In the genomic region with DNA sequence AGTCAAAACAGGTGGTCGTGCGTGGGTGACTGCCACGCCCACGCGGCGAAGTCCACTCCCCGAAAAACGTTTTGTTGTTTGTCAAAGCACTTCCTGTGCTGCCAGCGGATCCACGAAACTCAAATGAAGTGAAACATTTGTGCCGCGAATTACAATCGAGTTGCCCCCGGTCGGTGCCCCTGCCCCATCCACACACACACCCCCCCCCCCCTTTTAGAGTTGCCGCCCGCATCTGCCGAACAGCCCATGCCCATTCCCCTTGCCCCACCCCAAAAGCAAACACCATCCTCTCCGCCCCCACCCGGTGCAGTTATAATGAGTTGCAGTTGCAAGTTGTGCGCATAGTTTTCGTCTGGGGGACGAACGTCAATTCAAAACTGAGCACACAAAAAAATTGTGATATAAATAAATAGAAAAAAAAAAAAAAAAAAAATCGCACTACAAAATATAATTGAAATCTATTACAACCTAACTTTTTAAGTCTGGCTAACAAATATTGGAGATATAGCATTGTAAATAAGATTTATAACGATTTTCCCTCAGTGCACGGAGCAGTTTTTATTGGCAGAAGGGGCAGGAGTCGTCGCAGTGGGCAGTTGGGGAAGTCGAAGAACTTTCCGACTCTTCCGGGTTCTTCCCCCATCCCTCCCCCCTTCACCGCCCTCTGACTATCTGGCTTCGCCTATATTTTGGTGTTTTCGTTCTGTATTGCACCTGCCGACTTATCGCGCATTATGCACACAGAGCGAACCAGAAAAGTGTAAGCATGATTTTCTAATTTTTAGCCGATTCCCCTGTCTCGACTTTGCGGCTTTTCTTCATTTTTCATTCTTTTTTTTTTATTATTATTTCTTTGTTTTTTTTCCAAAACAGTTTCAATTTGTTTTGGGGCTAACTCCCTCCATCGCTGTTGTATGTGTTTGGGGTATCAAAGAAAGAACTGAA, we compare ENCODE assay signal across 4 fruit fly cellular contexts.
TF ChIP-seq lines count a peak whose summit lies in the region.

No protein-coding gene starts in this region.

- no peak for TF ChIP-seq CTCF in whole organism, embryonic (GFP tag; optimal IDR thresholded peaks at IDR 0.05; lab: Kevin White, UChicago)

TF ChIP-seq in whole organism, embryonic, 481 proteins besides CTCF, POLR2A, EP300 and RAD21 (continues in another document):
- TF ChIP-seq Trl (optimal IDR thresholded peaks at IDR 0.05; lab: Kevin White, UChicago) (no peak), Trl (GFP tag; optimal IDR thresholded peaks at IDR 0.05; lab: Kevin White, UChicago) (no peak), CG15073 (GFP tag; optimal IDR thresholded peaks at IDR 0.05; lab: Kevin White, UChicago) (no peak), B-H1 (GFP tag; IDR thresholded peaks at IDR 0.05; lab: Robert Waterston, UW) (no peak), dmrt11E (tag; optimal IDR thresholded peaks at IDR 0.05; lab: Kevin White, UChicago) (peak; percentile 79), Tbp (GFP tag; optimal IDR thresholded peaks at IDR 0.05; lab: Kevin White, UChicago) (no peak), al (GFP tag; IDR thresholded peaks at IDR 0.05; lab: Robert Waterston, UW) (no peak), Hmr (GFP tag; optimal IDR thresholded peaks at IDR 0.05; lab: Kevin White, UChicago) (no peak), CG8089 (GFP tag; optimal IDR thresholded peaks at IDR 0.05; lab: Kevin White, UChicago) (no peak), Chrac-16 (GFP tag; optimal IDR thresholded peaks at IDR 0.05; lab: Kevin White, UChicago) (peak; percentile 51), amos (GFP tag; IDR thresholded peaks at IDR 0.05; lab: Robert Waterston, UW; ENCODE audit: partially characterized antibody) (no peak), CG6683 (GFP tag; optimal IDR thresholded peaks at IDR 0.05; lab: Kevin White, UChicago) (no peak), disco-r (GFP tag; optimal IDR thresholded peaks at IDR 0.05; lab: Kevin White, UChicago) (no peak), CG9817 (tag; optimal IDR thresholded peaks at IDR 0.05; lab: Kevin White, UChicago) (no peak), her (GFP tag; optimal IDR thresholded peaks at IDR 0.05; lab: Kevin White, UChicago) (no peak), CG16779 (GFP tag; IDR thresholded peaks at IDR 0.05; lab: Robert Waterston, UW) (no peak), CG2120 (GFP tag; optimal IDR thresholded peaks at IDR 0.05; lab: Kevin White, UChicago) (no peak), CG4617 (GFP tag; optimal IDR thresholded peaks at IDR 0.05; lab: Kevin White, UChicago; ENCODE audit: borderline replicate concordance) (peak; percentile 12), CG8765 (GFP tag; IDR thresholded peaks at IDR 0.05; lab: Robert Waterston, UW) (no peak), CG7786 (GFP tag; optimal IDR thresholded peaks at IDR 0.05; lab: Kevin White, UChicago) (peak; percentile 4)

TF ChIP-seq in whole organism, prepupa, 60 proteins besides CTCF, POLR2A, EP300 and RAD21 (continues in another document):
- TF ChIP-seq Hr38 (GFP tag; optimal IDR thresholded peaks at IDR 0.05; lab: Kevin White, UChicago) = no peak
- TF ChIP-seq CG16779 (tag; optimal IDR thresholded peaks at IDR 0.05; lab: Kevin White, UChicago) = no peak
- TF ChIP-seq cyc (GFP tag; optimal IDR thresholded peaks at IDR 0.05; lab: Kevin White, UChicago) = peak; percentile 15
- peak; percentile 8 for TF ChIP-seq dac (GFP tag; optimal IDR thresholded peaks at IDR 0.05; lab: Kevin White, UChicago)
- peak; percentile 72 for TF ChIP-seq CG3919 (GFP tag; optimal IDR thresholded peaks at IDR 0.05; lab: Kevin White, UChicago)
- TF ChIP-seq CG6808 (GFP tag; optimal IDR thresholded peaks at IDR 0.05; lab: Kevin White, UChicago) = peak; percentile 15
- TF ChIP-seq CG6854 (GFP tag; optimal IDR thresholded peaks at IDR 0.05; lab: Kevin White, UChicago) = no peak
- TF ChIP-seq CG8319 (GFP tag; optimal IDR thresholded peaks at IDR 0.05; lab: Kevin White, UChicago) = no peak
- peak; percentile 85 for TF ChIP-seq Hr4 (GFP tag; optimal IDR thresholded peaks at IDR 0.05; lab: Kevin White, UChicago)
- no peak for TF ChIP-seq spab (GFP tag; optimal IDR thresholded peaks at IDR 0.05; lab: Kevin White, UChicago)
- no peak for TF ChIP-seq CG1621 (tag; optimal IDR thresholded peaks at IDR 0.05; lab: Kevin White, UChicago)
- peak; percentile 76 for TF ChIP-seq CG32006 (GFP tag; optimal IDR thresholded peaks at IDR 0.05; lab: Kevin White, UChicago)
- peak; percentile 45 for TF ChIP-seq CG6276 (GFP tag; optimal IDR thresholded peaks at IDR 0.05; lab: Kevin White, UChicago)
- peak; percentile 90 for TF ChIP-seq CG15336 (GFP tag; IDR thresholded peaks at IDR 0.05; lab: Robert Waterston, UW)
- no peak for TF ChIP-seq fkh (GFP tag; optimal IDR thresholded peaks at IDR 0.05; lab: Kevin White, UChicago)
- peak; percentile 59 for TF ChIP-seq net (GFP tag; optimal IDR thresholded peaks at IDR 0.05; lab: Kevin White, UChicago)
- TF ChIP-seq achi (GFP tag; optimal IDR thresholded peaks at IDR 0.05; lab: Kevin White, UChicago) = peak; percentile 69
- peak; percentile 73 for TF ChIP-seq OdsH (GFP tag; optimal IDR thresholded peaks at IDR 0.05; lab: Kevin White, UChicago)
- TF ChIP-seq Hr39 (GFP tag; optimal IDR thresholded peaks at IDR 0.05; lab: Kevin White, UChicago) = no peak
- peak; percentile 60 for TF ChIP-seq acj6 (GFP tag; optimal IDR thresholded peaks at IDR 0.05; lab: Kevin White, UChicago)
- peak; percentile 79 for TF ChIP-seq Lpt (GFP tag; optimal IDR thresholded peaks at IDR 0.05; lab: Kevin White, UChicago)

TF ChIP-seq in whole organism, pupa, 21 proteins besides CTCF, POLR2A, EP300 and RAD21:
- TF ChIP-seq gl (tag; optimal IDR thresholded peaks at IDR 0.05; lab: Kevin White, UChicago) (no peak), fd96Ca (GFP tag; IDR thresholded peaks at IDR 0.05; lab: Robert Waterston, UW) (peak; percentile 68), CG14655 (GFP tag; optimal IDR thresholded peaks at IDR 0.05; lab: Kevin White, UChicago) (peak; percentile 72), CG4496 (GFP tag; IDR thresholded peaks at IDR 0.05; lab: Robert Waterston, UW) (peak; percentile 85; the same call in 2 of the 3 replicates), rn (GFP tag; IDR thresholded peaks at IDR 0.05; lab: Robert Waterston, UW) (peak; percentile 50; the same call in 1 of the 2 replicates), EcR (GFP tag; optimal IDR thresholded peaks at IDR 0.05; lab: Kevin White, UChicago) (no peak), Pif1A (GFP tag; optimal IDR thresholded peaks at IDR 0.05; lab: Kevin White, UChicago) (peak; percentile 55), CG15710 (tag; optimal IDR thresholded peaks at IDR 0.05; lab: Kevin White, UChicago) (peak; percentile 15), Pif1B (GFP tag; optimal IDR thresholded peaks at IDR 0.05; lab: Kevin White, UChicago) (peak; percentile 47), CG32121 (GFP tag; IDR thresholded peaks at IDR 0.05; lab: Robert Waterston, UW) (peak; percentile 75), CG12605 (GFP tag; IDR thresholded peaks at IDR 0.05; lab: Robert Waterston, UW) (peak; percentile 70), D1 (tag; optimal IDR thresholded peaks at IDR 0.05; lab: Kevin White, UChicago) (no peak), CG34367 (tag; optimal IDR thresholded peaks at IDR 0.05; lab: Kevin White, UChicago) (no peak), CG8159 (tag; optimal IDR thresholded peaks at IDR 0.05; lab: Kevin White, UChicago) (peak; percentile 45), Ets98B (GFP tag; IDR thresholded peaks at IDR 0.05; lab: Robert Waterston, UW) (peak; percentile 83), CG10348 (GFP tag; IDR thresholded peaks at IDR 0.05; lab: Robert Waterston, UW) (no peak), CG9948 (tag; optimal IDR thresholded peaks at IDR 0.05; lab: Kevin White, UChicago) (peak; percentile 53), CG13204 (GFP tag; optimal IDR thresholded peaks at IDR 0.05; lab: Kevin White, UChicago) (no peak), CG17806 (tag; optimal IDR thresholded peaks at IDR 0.05; lab: Kevin White, UChicago) (peak; percentile 44), CG8301 (tag; optimal IDR thresholded peaks at IDR 0.05; lab: Kevin White, UChicago) (peak; percentile 63), Snoo (tag; optimal IDR thresholded peaks at IDR 0.05; lab: Kevin White, UChicago) (no peak)

TF ChIP-seq in whole organism, wandering third instar larva, 38 proteins besides CTCF, POLR2A, EP300 and RAD21:
- TF ChIP-seq N (GFP tag; optimal IDR thresholded peaks at IDR 0.05; lab: Kevin White, UChicago) (no peak), HLH106 (tag; optimal IDR thresholded peaks at IDR 0.05; lab: Kevin White, UChicago) (no peak), Dfd (GFP tag; optimal IDR thresholded peaks at IDR 0.05; lab: Kevin White, UChicago) (peak; percentile 74), CG9705 (GFP tag; optimal IDR thresholded peaks at IDR 0.05; lab: Kevin White, UChicago) (no peak), ey (GFP tag; optimal IDR thresholded peaks at IDR 0.05; lab: Kevin White, UChicago) (peak; percentile 5), sv (GFP tag; optimal IDR thresholded peaks at IDR 0.05; lab: Kevin White, UChicago) (peak; percentile 10), dl (GFP tag; optimal IDR thresholded peaks at IDR 0.05; lab: Kevin White, UChicago; ENCODE audit: insufficient read depth in 1 of 2, partially characterized antibody in 2 of 2) (no peak)

Comparison
In these comparisons a context has a peak if more than half of its experiments do, and no peak if none do; other contexts are left out.
1. Of the 7 proteins assayed by ChIP-seq in both whole organism, embryonic and whole organism, prepupa: peak only in whole organism, embryonic: Blimp-1 and Sox102F; only in whole organism, prepupa: Gug and Lpt; in both: none; in neither: 3.